Worm (Caenorhabditis elegans): ENCODE results near the gene H38K22.9.

Gene H38K22.9

DNA sequence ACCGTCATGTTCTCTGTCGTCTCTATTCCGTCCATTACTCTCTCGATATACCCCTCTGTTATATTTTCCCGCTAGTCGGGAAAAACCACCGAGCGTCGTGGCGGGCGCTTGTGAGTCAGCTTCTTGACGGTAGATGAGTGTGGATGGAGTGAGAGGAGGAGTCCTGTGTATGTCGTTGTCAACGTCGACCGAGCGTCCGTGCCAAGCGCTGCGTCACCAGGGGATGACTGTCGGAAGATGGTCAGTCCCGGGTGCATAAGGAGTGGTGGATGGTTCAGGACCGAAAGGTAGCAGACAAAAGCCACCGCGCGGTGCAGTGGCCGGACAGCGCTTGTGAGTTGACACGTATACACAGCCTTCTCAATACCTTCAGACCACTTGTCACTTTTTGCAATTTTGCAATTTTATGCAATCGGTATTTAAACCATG is 45.4 kb downstream of the H38K22.9 start:
- TF ChIP-seq nfya-1 (tag; optimal IDR thresholded peaks at IDR 0.05; ENCODE audit: insufficient read depth) (peak; percentile 40), ceh-28 (tag; optimal IDR thresholded peaks at IDR 0.05) (peak; percentile 23), elt-2 (tag; optimal IDR thresholded peaks at IDR 0.05) (peak; percentile 34), nhr-43 (tag; optimal IDR thresholded peaks at IDR 0.05; ENCODE audit: poor library complexity, severe bottlenecking) (peak; percentile 17), hmg-11 (tag; optimal IDR thresholded peaks at IDR 0.05) (peak; percentile 83), nhr-25 (tag; optimal IDR thresholded peaks at IDR 0.05) (peak; percentile 49), tbx-2 (tag; optimal IDR thresholded peaks at IDR 0.05) (peak; percentile 44)

DNA sequence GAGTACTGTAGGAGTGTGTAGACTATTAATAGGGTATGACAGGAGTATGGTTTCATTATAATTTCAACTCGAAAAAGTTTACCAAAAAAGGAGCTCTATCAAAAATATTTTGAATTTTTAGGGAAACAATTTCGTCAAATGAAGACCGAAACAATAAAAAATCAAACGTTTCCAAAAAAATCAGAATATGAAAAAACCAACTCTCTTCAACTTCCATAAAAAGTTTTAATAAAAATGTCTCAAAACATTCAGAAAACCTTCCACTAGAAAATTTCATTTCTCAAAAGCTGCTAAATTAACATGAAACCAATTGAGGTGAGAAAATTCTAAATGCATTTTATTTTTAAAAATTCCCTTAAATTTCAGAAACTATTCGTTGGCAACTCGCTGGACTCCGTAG is 46.6 kb downstream of the H38K22.9 start, which contains the start of gene ckb-3:
Gene ckb-3, plus strand, starts transcription at position 301 of the 400 bp plus-strand sequence.
- no peak for TF ChIP-seq daf-12 (tag; optimal IDR thresholded peaks at IDR 0.05)
- no peak for TF ChIP-seq ama-1 (optimal IDR thresholded peaks at IDR 0.05)
- no peak for TF ChIP-seq skn-1 (tag; optimal IDR thresholded peaks at IDR 0.05)
- no peak for TF ChIP-seq ztf-4 (tag; optimal IDR thresholded peaks at IDR 0.05)
- TF ChIP-seq R02D3.7 (tag; optimal IDR thresholded peaks at IDR 0.05), result no peak
- TF ChIP-seq pqm-1 (tag; optimal IDR thresholded peaks at IDR 0.05), result no peak
- no peak for TF ChIP-seq nhr-67 (tag; optimal IDR thresholded peaks at IDR 0.05)
- TF ChIP-seq ceh-28 (tag; optimal IDR thresholded peaks at IDR 0.05), result no peak
- no peak for TF ChIP-seq nhr-28 (tag; optimal IDR thresholded peaks at IDR 0.05)
- TF ChIP-seq nhr-12 (tag; optimal IDR thresholded peaks at IDR 0.05), result no peak
- no peak for TF ChIP-seq ceh-82 (tag; optimal IDR thresholded peaks at IDR 0.05)
- TF ChIP-seq lin-15B (tag; optimal IDR thresholded peaks at IDR 0.05), result no peak
- TF ChIP-seq elt-3 (tag; optimal IDR thresholded peaks at IDR 0.05), result no peak
- no peak for TF ChIP-seq nfya-1 (tag; optimal IDR thresholded peaks at IDR 0.05; ENCODE audit: insufficient read depth)
- TF ChIP-seq hmg-11 (tag; optimal IDR thresholded peaks at IDR 0.05), result no peak
- no peak for TF ChIP-seq sea-2 (GFP tag; optimal IDR thresholded peaks at IDR 0.05)
- no peak for TF ChIP-seq nhr-11 (tag; optimal IDR thresholded peaks at IDR 0.05)

DNA sequence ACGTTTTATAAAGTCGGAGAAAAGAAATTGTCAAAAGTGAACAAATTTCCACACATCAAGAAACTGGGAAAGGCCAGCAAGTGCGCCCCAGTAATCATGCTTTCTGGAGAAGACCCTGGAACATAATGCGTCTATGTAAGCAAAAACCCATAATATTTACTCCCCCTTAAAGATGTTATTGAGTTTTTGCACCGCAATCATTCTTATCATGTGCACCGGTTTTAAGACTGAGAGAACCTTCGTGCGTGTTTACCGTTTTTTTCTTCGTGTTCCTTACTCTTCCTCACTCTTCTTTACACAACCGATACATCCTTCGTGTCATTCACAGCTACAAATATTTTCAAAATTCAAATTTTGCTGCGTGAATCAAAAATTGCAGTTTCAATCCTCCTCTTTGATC is 48.9 kb downstream of the H38K22.9 start:
- TF ChIP-seq pha-4 (tag; optimal IDR thresholded peaks at IDR 0.05) (peak; percentile 24), R02D3.7 (tag; optimal IDR thresholded peaks at IDR 0.05) (no peak)
